Worm (Caenorhabditis elegans) whole organism, early embryonic: ENCODE results near the gene lea-1.

ENCODE experiments used
- B0310.2 ChIP-seq: sonication (generic microtip); optimal IDR thresholded peaks from 2 replicates; lab custom pipeline; 2016; ENCODE audit warnings: mild to moderate bottlenecking, missing genetic modification characterization, missing compliant biosample characterization
- F13C5.2 ChIP-seq: sonication (generic microtip); optimal IDR thresholded peaks from 2 replicates; lab custom pipeline; 2017; ENCODE audit warnings: mild to moderate bottlenecking, missing genetic modification characterization, inconsistent platforms, missing compliant biosample characterization
- aly-1 ChIP-seq: sonication (generic microtip); optimal IDR thresholded peaks from 2 replicates; lab custom pipeline; 2016; ENCODE audit warnings: missing genetic modification characterization, missing compliant biosample characterization
- ama-1 ChIP-seq: fragments of 150-350 bp; optimal IDR thresholded peaks from 2 replicates; lab custom pipeline; 2014
- ceh-13 ChIP-seq: fragments of 200-800 bp; sonication (Bioruptor generic); optimal IDR thresholded peaks from 2 replicates; lab custom pipeline; 2018; ENCODE audit warnings: mild to moderate bottlenecking, missing genetic modification characterization, missing compliant biosample characterization
- ceh-36 ChIP-seq: sonication (generic microtip); optimal IDR thresholded peaks from 2 replicates; lab custom pipeline; 2016; ENCODE audit warnings: missing genetic modification characterization, inconsistent platforms, missing compliant biosample characterization
- hmbx-1 ChIP-seq: sonication (generic microtip); optimal IDR thresholded peaks from 2 replicates; lab custom pipeline; 2016; ENCODE audit warnings: mild to moderate bottlenecking, missing genetic modification characterization, missing compliant biosample characterization
- hnd-1 ChIP-seq: sonication (generic microtip); optimal IDR thresholded peaks from 2 replicates; lab custom pipeline; 2016; ENCODE audit warnings: missing genetic modification characterization, missing compliant biosample characterization
- pes-1 ChIP-seq: fragments of 200-800 bp; sonication (Bioruptor generic); IDR thresholded peaks from 2 replicates; pipeline ENCODE4 v1.3.6; 2022; ENCODE audit warnings: missing genetic modification reagents, missing genetic modification characterization, missing compliant biosample characterization
- scrt-1 ChIP-seq: fragments of 200-800 bp; sonication (Bioruptor generic); IDR thresholded peaks from 2 replicates; pipeline ENCODE4 v1.3.6; 2022; ENCODE audit warnings: missing genetic modification characterization, missing compliant biosample characterization
- sea-1 ChIP-seq: fragments of 200-800 bp; sonication (Bioruptor generic); conservative IDR thresholded peaks from 2 replicates; pipeline ENCODE4 v1.3.6; 2022; ENCODE audit warnings: missing genetic modification characterization, missing compliant biosample characterization
- tbx-11 ChIP-seq: fragments of 200-800 bp; sonication (Bioruptor generic); IDR thresholded peaks from 2 replicates; pipeline ENCODE4 v1.3.6; 2022; ENCODE audit warnings: missing genetic modification characterization, missing compliant biosample characterization
- tbx-37 ChIP-seq: fragments of 200-800 bp; sonication (Bioruptor generic); conservative IDR thresholded peaks from 2 replicates; pipeline ENCODE4 v1.3.6; 2022; ENCODE audit warnings: missing genetic modification reagents, missing genetic modification characterization, missing compliant biosample characterization

DNA sequence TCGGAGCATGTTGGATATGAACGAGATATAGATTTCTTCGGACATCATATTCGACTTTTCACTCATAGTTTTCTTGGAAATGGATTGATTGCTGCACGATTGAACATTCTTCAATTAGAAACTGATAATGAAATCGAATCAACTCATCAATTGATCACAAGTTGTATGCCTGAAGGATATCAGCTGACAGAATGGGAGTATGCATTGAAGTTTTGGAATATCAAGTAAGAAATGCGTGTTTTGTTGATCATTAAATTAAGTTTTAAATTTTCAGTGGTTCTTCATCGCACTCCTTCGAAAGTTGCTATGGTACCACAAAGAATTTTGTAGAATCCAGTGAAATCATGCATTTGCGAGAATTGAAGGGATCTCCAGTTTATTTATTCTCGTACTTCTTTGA is 5.3 kb upstream of the lea-1 start:
- TF ChIP-seq sea-1 (GFP tag; lab: Robert Waterston, UW) (no peak), ama-1 (lab: Kevin White, UChicago) (no peak), hnd-1 (tag; lab: Kevin White, UChicago) (no peak), tbx-11 (GFP tag; lab: Robert Waterston, UW) (no peak), ceh-13 (GFP tag; lab: Kevin White, UChicago) (no peak), F13C5.2 (tag; lab: Kevin White, UChicago) (no peak), pes-1 (GFP tag; lab: Robert Waterston, UW) (no peak), ceh-36 (no peak), tbx-37 (no peak), hmbx-1 (no peak), aly-1 (tag; lab: Kevin White, UChicago) (no peak), B0310.2 (no peak), scrt-1 (no peak)
